Fruit fly (Drosophila melanogaster) whole organism, embryonic: ENCODE measurements around the gene gry.

Experiments
- Atf-2 ChIP-seq: fragments of 200-800 bp; sonication (Bioruptor generic); optimal IDR thresholded peaks from 2 replicates; lab custom pipeline; 2016; ENCODE audit warnings: missing biosample characterization, missing genetic modification characterization
- BEAF-32 ChIP-seq: fragments of 200-800 bp; sonication (Bioruptor generic); optimal IDR thresholded peaks from 3 replicates; lab custom pipeline; 2017; ENCODE audit warnings: missing biosample characterization, missing genetic modification characterization, mild to moderate bottlenecking, moderate library complexity, missing genetic modification reagents
- CG10431 ChIP-seq: fragments of 200-800 bp; sonication (Bioruptor generic); optimal IDR thresholded peaks from 3 replicates; lab custom pipeline; 2018; ENCODE audit warnings: missing biosample characterization, mild to moderate bottlenecking, missing genetic modification characterization
- CG10959 ChIP-seq: fragments of 200-800 bp; sonication (Bioruptor generic); IDR thresholded peaks from 2 replicates; pipeline ENCODE4 v1.3.6; 2022; ENCODE audit warnings: missing biosample characterization, missing genetic modification characterization
- CG12104 ChIP-seq: fragments of 200-800 bp; sonication (Bioruptor generic); optimal IDR thresholded peaks from 3 replicates; lab custom pipeline; 2016; ENCODE audit warnings: missing biosample characterization, missing genetic modification characterization
- CG14667 ChIP-seq: fragments of 200-800 bp; sonication (Bioruptor generic); IDR thresholded peaks from 2 replicates; pipeline ENCODE4 v1.3.6; 2022; ENCODE audit warnings: missing biosample characterization, missing genetic modification characterization
- CG1529 ChIP-seq: fragments of 200-800 bp; sonication (Bioruptor generic); optimal IDR thresholded peaks from 3 replicates; lab custom pipeline; 2018; ENCODE audit warnings: missing biosample characterization, missing genetic modification characterization
- CG1832 ChIP-seq: fragments of 200-800 bp; sonication (Bioruptor generic); optimal IDR thresholded peaks from 2 replicates; lab custom pipeline; 2017; ENCODE audit warnings: missing biosample characterization, mild to moderate bottlenecking, missing genetic modification characterization, inconsistent platforms
- CG32532 ChIP-seq: fragments of 200-800 bp; sonication (Bioruptor generic); IDR thresholded peaks from 2 replicates; pipeline ENCODE4 v1.3.6; 2022; ENCODE audit warnings: missing biosample characterization, missing genetic modification characterization
- CG32772 ChIP-seq: fragments of 200-800 bp; sonication (Bioruptor generic); IDR thresholded peaks from 2 replicates; pipeline ENCODE4 v1.3.6; 2022; ENCODE audit warnings: missing biosample characterization, missing genetic modification characterization
- CG3407 ChIP-seq: fragments of 200-800 bp; sonication (Bioruptor generic); optimal IDR thresholded peaks from 2 replicates; lab custom pipeline; 2018; ENCODE audit warnings: missing biosample characterization, mild to moderate bottlenecking, missing genetic modification characterization
- CG4730 ChIP-seq: fragments of 200-800 bp; sonication (Bioruptor generic); IDR thresholded peaks from 2 replicates; pipeline ENCODE4 v1.3.6; 2022; ENCODE audit warnings: missing biosample characterization, missing genetic modification characterization
- CG6254 ChIP-seq: fragments of 200-800 bp; sonication (Bioruptor generic); optimal IDR thresholded peaks from 3 replicates; lab custom pipeline; 2017; ENCODE audit warnings: mild to moderate bottlenecking, missing biosample characterization, missing genetic modification reagents, missing genetic modification characterization
- CG6683 ChIP-seq: fragments of 200-800 bp; sonication (Bioruptor generic); optimal IDR thresholded peaks from 2 replicates; lab custom pipeline; 2017; ENCODE audit warnings: missing biosample characterization, mild to moderate bottlenecking, missing genetic modification characterization, missing genetic modification reagents
- CG8281 ChIP-seq: fragments of 200-800 bp; sonication (Bioruptor generic); optimal IDR thresholded peaks from 2 replicates; lab custom pipeline; 2018; ENCODE audit warnings: missing biosample characterization, mild to moderate bottlenecking, missing genetic modification characterization, moderate library complexity
- CG9817 ChIP-seq: fragments of 200-800 bp; sonication (Bioruptor generic); optimal IDR thresholded peaks from 2 replicates; lab custom pipeline; 2018; ENCODE audit warnings: missing biosample characterization, mild to moderate bottlenecking, missing genetic modification characterization, moderate library complexity
- E2f2 ChIP-seq: fragments of 200-800 bp; sonication (Bioruptor generic); IDR thresholded peaks from 2 replicates; pipeline ENCODE4 v1.3.6; 2022; ENCODE audit warnings: missing biosample characterization, missing genetic modification characterization
- ERR ChIP-seq: fragments of 200-800 bp; sonication (Bioruptor generic); optimal IDR thresholded peaks from 2 replicates; lab custom pipeline; 2016; ENCODE audit warnings: missing biosample characterization, missing genetic modification characterization
- Gsc ChIP-seq: fragments of 200-800 bp; sonication (Bioruptor generic); IDR thresholded peaks from 2 replicates; pipeline ENCODE4 v1.3.6; 2022; ENCODE audit warnings: missing biosample characterization, missing genetic modification characterization
- Gug ChIP-seq: fragments of 200-800 bp; sonication (Bioruptor generic); IDR thresholded peaks from 4 replicates; pipeline ENCODE4 v1.3.6; 2022; ENCODE audit warnings: missing biosample characterization, missing genetic modification characterization
- H2.0 ChIP-seq: fragments of 200-800 bp; sonication (Bioruptor generic); IDR thresholded peaks from 2 replicates; pipeline ENCODE4 v1.3.6; 2022; ENCODE audit warnings: missing biosample characterization, missing genetic modification characterization
- Hr39 ChIP-seq: fragments of >200 bp; optimal IDR thresholded peaks from 2 replicates; lab custom pipeline; 2017
- MESR4 ChIP-seq: fragments of 200-800 bp; sonication (Bioruptor generic); optimal IDR thresholded peaks from 2 replicates; lab custom pipeline; 2018; ENCODE audit warnings: missing biosample characterization, mild to moderate bottlenecking, missing genetic modification characterization, moderate library complexity
- NK7.1 ChIP-seq: fragments of 200-800 bp; sonication (Bioruptor generic); optimal IDR thresholded peaks from 3 replicates; lab custom pipeline; 2016; ENCODE audit warnings: missing biosample characterization, missing genetic modification characterization
- Oaz ChIP-seq: fragments of 200-800 bp; sonication (Bioruptor generic); IDR thresholded peaks from 2 replicates; pipeline ENCODE4 v1.3.6; 2022; ENCODE audit warnings: missing biosample characterization, missing genetic modification characterization
- Poxn ChIP-seq: fragments of 200-800 bp; sonication (Bioruptor generic); IDR thresholded peaks from 2 replicates; pipeline ENCODE4 v1.3.6; 2022; ENCODE audit warnings: missing biosample characterization, missing genetic modification characterization
- Rx ChIP-seq: fragments of 200-800 bp; sonication (Bioruptor generic); IDR thresholded peaks from 2 replicates; pipeline ENCODE4 v1.3.6; 2022; ENCODE audit warnings: missing biosample characterization, missing genetic modification characterization
- Scr ChIP-seq: fragments of 200-800 bp; sonication (Bioruptor generic); IDR thresholded peaks from 2 replicates; pipeline ENCODE4 v1.3.6; 2022; ENCODE audit warnings: missing biosample characterization, missing genetic modification characterization; ENCODE audit not compliant: partially characterized antibody
- Sry-δ ChIP-seq: fragments of 200-800 bp; sonication (Bioruptor generic); optimal IDR thresholded peaks from 2 replicates; lab custom pipeline; 2016; ENCODE audit warnings: missing biosample characterization, missing genetic modification characterization
- ara ChIP-seq: fragments of 200-800 bp; sonication (Bioruptor generic); IDR thresholded peaks from 2 replicates; pipeline ENCODE4 v1.3.6; 2022; ENCODE audit warnings: missing biosample characterization, missing genetic modification characterization
- bcd ChIP-seq: fragments of 200-800 bp; sonication (Bioruptor generic); optimal IDR thresholded peaks from 2 replicates; lab custom pipeline; 2017; ENCODE audit warnings: missing biosample characterization, mild to moderate bottlenecking, missing genetic modification characterization
- bigmax ChIP-seq: fragments of 200-800 bp; sonication (Bioruptor generic); optimal IDR thresholded peaks from 2 replicates; lab custom pipeline; 2018; ENCODE audit warnings: missing biosample characterization, mild to moderate bottlenecking, missing genetic modification characterization
- emc ChIP-seq: fragments of 200-800 bp; sonication (Bioruptor generic); optimal IDR thresholded peaks from 2 replicates; lab custom pipeline; 2016; ENCODE audit warnings: missing biosample characterization, missing genetic modification characterization
- exex ChIP-seq: fragments of 200-800 bp; sonication (Bioruptor generic); optimal IDR thresholded peaks from 4 replicates; lab custom pipeline; 2018; ENCODE audit warnings: missing biosample characterization, mild to moderate bottlenecking, missing genetic modification characterization, moderate library complexity
- fu2 ChIP-seq: fragments of 200-800 bp; sonication (Bioruptor generic); optimal IDR thresholded peaks from 2 replicates; lab custom pipeline; 2016; ENCODE audit warnings: missing biosample characterization, missing genetic modification characterization
- gem ChIP-seq: fragments of 200-800 bp; sonication (Bioruptor generic); optimal IDR thresholded peaks from 2 replicates; lab custom pipeline; 2019; ENCODE audit warnings: missing biosample characterization, mild to moderate bottlenecking, missing genetic modification characterization, moderate library complexity
- ham ChIP-seq: fragments of 200-800 bp; sonication (Bioruptor generic); IDR thresholded peaks from 2 replicates; pipeline ENCODE4 v1.3.6; 2022; ENCODE audit warnings: missing biosample characterization, missing genetic modification characterization
- inv ChIP-seq: fragments of 200-800 bp; sonication (Bioruptor generic); IDR thresholded peaks from 2 replicates; pipeline ENCODE4 v1.3.6; 2022; ENCODE audit warnings: missing biosample characterization, missing genetic modification characterization; ENCODE audit not compliant: partially characterized antibody
- lov ChIP-seq, 2 experiments: fragments of 200-800 bp in 1 of 2; fragments of >200 bp in 1 of 2; sonication (Bioruptor generic) in 1 of 2; IDR thresholded peaks in 1 of 2; optimal IDR thresholded peaks in 1 of 2; 2 replicates in 1 of 2; 3 replicates in 1 of 2; pipeline versions ENCODE4 v1.3.6 to Lab custom; 2017 to 2022; ENCODE audit warnings: missing biosample characterization in 1 of 2, missing genetic modification characterization in 1 of 2
- nerfin-2 ChIP-seq: fragments of 200-800 bp; sonication (Bioruptor generic); IDR thresholded peaks from 2 replicates; pipeline ENCODE4 v1.3.6; 2022; ENCODE audit warnings: missing biosample characterization, missing genetic modification characterization; ENCODE audit not compliant: partially characterized antibody
- nmo ChIP-seq: fragments of 200-800 bp; sonication (Bioruptor generic); optimal IDR thresholded peaks from 2 replicates; lab custom pipeline; 2018; ENCODE audit warnings: missing biosample characterization, mild to moderate bottlenecking, missing genetic modification characterization, moderate library complexity
- phol ChIP-seq: fragments of 200-800 bp; sonication (Bioruptor generic); optimal IDR thresholded peaks from 3 replicates; lab custom pipeline; 2018; ENCODE audit warnings: missing biosample characterization, mild to moderate bottlenecking, missing genetic modification characterization, moderate library complexity
- repo ChIP-seq: fragments of 200-800 bp; sonication (Bioruptor generic); optimal IDR thresholded peaks from 2 replicates; lab custom pipeline; 2016; ENCODE audit warnings: missing biosample characterization, missing genetic modification characterization
- slou ChIP-seq: fragments of 200-800 bp; sonication (Bioruptor generic); optimal IDR thresholded peaks from 3 replicates; lab custom pipeline; 2016; ENCODE audit warnings: missing biosample characterization, missing genetic modification characterization
- stc ChIP-seq: fragments of 200-800 bp; sonication (Bioruptor generic); IDR thresholded peaks from 2 replicates; pipeline ENCODE4 v1.3.6; 2022; ENCODE audit warnings: missing biosample characterization, missing genetic modification characterization
- tin ChIP-seq: fragments of 200-800 bp; sonication (Bioruptor generic); optimal IDR thresholded peaks from 3 replicates; lab custom pipeline; 2016; ENCODE audit warnings: missing biosample characterization, missing genetic modification characterization
- toy ChIP-seq: fragments of 200-800 bp; sonication (Bioruptor generic); IDR thresholded peaks from 2 replicates; pipeline ENCODE4 v1.3.6; 2022; ENCODE audit warnings: missing biosample characterization, missing genetic modification characterization
- tx ChIP-seq: fragments of 200-800 bp; sonication (Bioruptor generic); optimal IDR thresholded peaks from 2 replicates; lab custom pipeline; 2016; ENCODE audit warnings: missing biosample characterization, missing genetic modification characterization
- vvl ChIP-seq: fragments of 200-800 bp; sonication (Bioruptor generic); IDR thresholded peaks from 2 replicates; pipeline ENCODE4 v1.3.6; 2022; ENCODE audit warnings: missing biosample characterization, missing genetic modification characterization
- z ChIP-seq: fragments of 200-800 bp; sonication (Bioruptor generic); IDR thresholded peaks from 3 replicates; pipeline ENCODE4 v1.3.6; 2022; ENCODE audit warnings: missing biosample characterization, missing genetic modification characterization
- zen ChIP-seq: fragments of 200-800 bp; sonication (Bioruptor generic); optimal IDR thresholded peaks from 3 replicates; lab custom pipeline; 2018; ENCODE audit warnings: missing biosample characterization, mild to moderate bottlenecking, missing genetic modification characterization, moderate library complexity

Gene gry

DNA sequence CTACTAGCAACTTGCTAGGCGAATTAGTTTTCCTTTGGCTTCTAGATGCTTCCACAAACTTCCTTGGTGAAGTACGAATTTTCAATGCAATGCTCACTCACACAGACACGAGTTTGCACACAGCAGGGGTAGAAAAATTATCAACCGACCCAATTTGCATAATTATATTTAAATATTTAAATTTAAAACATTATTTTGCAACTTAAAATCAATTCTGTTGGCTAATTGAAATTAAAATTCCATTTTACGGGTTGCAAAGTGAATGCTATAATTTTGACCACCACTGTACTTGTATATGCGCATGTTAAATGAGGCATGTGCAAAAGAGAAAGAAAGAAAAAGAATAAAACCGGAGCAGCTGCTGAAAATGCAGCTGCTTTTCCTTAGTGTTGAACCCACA, 4.8 kb upstream of the gry start (continued):
- TF ChIP-seq BEAF-32 (GFP tag; lab: Kevin White, UChicago): no peak
- peak; percentile 27 for TF ChIP-seq Atf-2 (GFP tag; lab: Kevin White, UChicago)
- peak; percentile 88 for TF ChIP-seq CG1529
- no peak for TF ChIP-seq emc
- TF ChIP-seq ara (GFP tag; lab: Robert Waterston, UW): peak; percentile 93
- peak; percentile 53 for TF ChIP-seq bigmax
- TF ChIP-seq CG9817 (tag; lab: Kevin White, UChicago): peak; percentile 82
- TF ChIP-seq CG12104 (GFP tag; lab: Kevin White, UChicago): peak; percentile 89
- TF ChIP-seq CG4730 (GFP tag; lab: Robert Waterston, UW): peak; percentile 90
- TF ChIP-seq phol (tag; lab: Kevin White, UChicago): peak; percentile 92
- peak; percentile 71 for TF ChIP-seq CG10431 (GFP tag; lab: Kevin White, UChicago)
- peak; percentile 90 for TF ChIP-seq CG14667 (GFP tag; lab: Robert Waterston, UW)
- TF ChIP-seq CG1832: no peak
- TF ChIP-seq exex (tag; lab: Kevin White, UChicago): peak; percentile 58
- peak; percentile 14 for TF ChIP-seq fu2 (GFP tag; lab: Kevin White, UChicago)
- TF ChIP-seq MESR4 (GFP tag; lab: Kevin White, UChicago): peak; percentile 40
- peak; percentile 72 for TF ChIP-seq toy (GFP tag; lab: Robert Waterston, UW)
- peak; percentile 97 for TF ChIP-seq zen (tag; lab: Kevin White, UChicago)
- TF ChIP-seq CG32532 (GFP tag; lab: Robert Waterston, UW): peak; percentile 94
- TF ChIP-seq slou (GFP tag; lab: Kevin White, UChicago): no peak
- peak; percentile 5 for TF ChIP-seq Sry-δ (GFP tag; lab: Kevin White, UChicago)
- TF ChIP-seq CG10959 (GFP tag; lab: Robert Waterston, UW): peak; percentile 93
- peak; percentile 54; the same call in 1 of the 2 replicates for TF ChIP-seq Poxn (GFP tag; lab: Robert Waterston, UW)
- TF ChIP-seq Oaz: peak; percentile 86
- no peak for TF ChIP-seq Hr39 (lab: Kevin White, UChicago)
- no peak for TF ChIP-seq Scr
- peak; percentile 89 for TF ChIP-seq tin (GFP tag; lab: Kevin White, UChicago)
- TF ChIP-seq gem (tag; lab: Kevin White, UChicago): peak; percentile 96
- peak; percentile 90 for TF ChIP-seq bcd (GFP tag; lab: Kevin White, UChicago)
- TF ChIP-seq CG32772 (GFP tag; lab: Robert Waterston, UW): peak; percentile 93
- TF ChIP-seq Gsc: peak; percentile 86
- TF ChIP-seq H2.0 (GFP tag; lab: Robert Waterston, UW): peak; percentile 90
- TF ChIP-seq Rx: peak; percentile 93
- peak; percentile 93 for TF ChIP-seq stc (GFP tag; lab: Robert Waterston, UW)
- peak; percentile 80 for TF ChIP-seq CG3407 (GFP tag; lab: Kevin White, UChicago)
- TF ChIP-seq repo (GFP tag; lab: Kevin White, UChicago): peak; percentile 48
- TF ChIP-seq NK7.1 (GFP tag; lab: Kevin White, UChicago): peak; percentile 46
- TF ChIP-seq E2f2: peak; percentile 72
- peak; percentile 86 for TF ChIP-seq CG6683 (GFP tag; lab: Kevin White, UChicago)
- peak; percentile 77 for TF ChIP-seq CG8281 (tag; lab: Kevin White, UChicago)
- TF ChIP-seq Gug: peak; percentile 88
- TF ChIP-seq vvl (GFP tag; lab: Robert Waterston, UW): peak; percentile 98
- TF ChIP-seq CG6254 (GFP tag; lab: Kevin White, UChicago): peak; percentile 93
- peak; percentile 5 for TF ChIP-seq tx
- peak; percentile 50 for TF ChIP-seq ERR (GFP tag; lab: Kevin White, UChicago)
- no peak for TF ChIP-seq nerfin-2 (GFP tag; lab: Robert Waterston, UW)
- TF ChIP-seq lov (optimal IDR thresholded peaks at IDR 0.05; lab: Kevin White, UChicago): no peak
- peak; percentile 88 for TF ChIP-seq lov (GFP tag; IDR thresholded peaks at IDR 0.05; lab: Robert Waterston, UW)
- no peak for TF ChIP-seq inv (GFP tag; lab: Robert Waterston, UW)
- no peak for TF ChIP-seq ham
- peak; percentile 96 for TF ChIP-seq nmo (GFP tag; lab: Kevin White, UChicago)
- 0 out of 3 replicates have a peak, but pooled peaks have one; percentile 32 for TF ChIP-seq z (GFP tag; lab: Robert Waterston, UW)
